Fruit fly (Drosophila melanogaster): ENCODE data around the gene Hrb98DE.

Gene Hrb98DE

DNA sequence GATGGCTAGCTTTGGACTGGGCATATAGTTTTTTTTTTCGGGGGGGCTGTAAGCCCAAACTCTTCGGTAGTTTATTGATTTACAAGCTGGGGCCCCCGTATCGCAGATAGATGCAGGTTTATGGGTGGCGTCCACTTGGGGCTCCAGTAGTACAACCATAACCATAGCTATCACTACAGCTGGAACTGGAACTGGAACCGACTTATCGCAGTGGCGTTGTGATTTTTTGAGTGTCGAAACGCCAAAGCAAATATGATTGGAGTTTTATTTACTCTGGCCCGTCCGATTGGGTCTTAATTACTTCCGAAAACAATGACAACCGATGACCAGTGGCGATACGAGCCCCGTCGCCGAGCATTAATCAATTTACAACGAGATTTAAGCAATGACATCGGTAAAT lies 9.2 kb upstream of the Hrb98DE start:
- no peak for TF ChIP-seq Myc (optimal IDR thresholded peaks at IDR 0.05)

DNA sequence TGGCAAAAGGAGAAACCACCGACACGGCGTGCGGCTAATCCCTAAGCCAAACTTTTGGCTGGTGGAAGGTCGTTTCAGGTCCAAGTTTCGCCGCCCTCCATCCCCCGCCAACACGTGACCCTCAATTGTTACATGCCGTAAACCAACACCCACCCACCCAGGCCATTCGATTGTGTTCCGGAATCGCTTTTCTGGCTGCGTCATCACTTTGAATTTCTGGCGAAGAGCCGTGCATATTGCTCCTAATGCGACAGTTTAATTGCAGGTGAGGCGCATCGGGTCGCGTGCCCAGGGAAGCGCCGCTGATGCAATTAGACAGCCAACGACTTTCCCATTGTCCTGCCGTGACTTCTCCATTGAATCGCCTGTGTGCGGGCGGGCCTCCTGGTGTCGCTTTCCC lies 4.7 kb upstream of the Hrb98DE start:
- TF ChIP-seq Myc (optimal IDR thresholded peaks at IDR 0.05) = no peak
- TF ChIP-seq ttk (optimal IDR thresholded peaks at IDR 0.05) = no peak
- no peak for TF ChIP-seq Sin3A (optimal IDR thresholded peaks at IDR 0.05)
- no peak for TF ChIP-seq insv (optimal IDR thresholded peaks at IDR 0.05)
- TF ChIP-seq h (optimal IDR thresholded peaks at IDR 0.05) = no peak
- no peak for TF ChIP-seq psq (optimal IDR thresholded peaks at IDR 0.05)

DNA sequence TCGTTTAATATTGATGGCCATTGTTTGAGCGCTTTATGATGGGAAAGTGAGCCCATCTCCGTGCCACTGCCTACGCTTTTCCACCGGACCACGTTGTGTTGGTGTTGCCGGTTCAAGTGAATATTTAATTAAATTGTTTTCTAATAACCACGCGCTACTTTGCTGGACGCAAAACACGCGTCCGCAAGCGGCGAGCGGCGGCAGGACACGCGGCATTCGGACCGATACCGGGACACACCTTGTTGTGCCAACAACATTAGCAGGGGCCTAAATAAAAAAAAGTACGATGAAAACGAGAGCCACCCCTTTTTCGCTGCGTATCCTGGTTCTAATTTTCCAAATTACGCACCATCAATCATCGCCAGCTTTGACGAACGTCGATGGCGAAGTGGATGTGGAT lies 3.8 kb upstream of the Hrb98DE start:
- TF ChIP-seq psq (optimal IDR thresholded peaks at IDR 0.05) = no peak
- TF ChIP-seq Sin3A (optimal IDR thresholded peaks at IDR 0.05) = no peak
- TF ChIP-seq insv (optimal IDR thresholded peaks at IDR 0.05) = no peak
- TF ChIP-seq Myc (optimal IDR thresholded peaks at IDR 0.05) = no peak
- no peak for TF ChIP-seq ttk (optimal IDR thresholded peaks at IDR 0.05)

DNA sequence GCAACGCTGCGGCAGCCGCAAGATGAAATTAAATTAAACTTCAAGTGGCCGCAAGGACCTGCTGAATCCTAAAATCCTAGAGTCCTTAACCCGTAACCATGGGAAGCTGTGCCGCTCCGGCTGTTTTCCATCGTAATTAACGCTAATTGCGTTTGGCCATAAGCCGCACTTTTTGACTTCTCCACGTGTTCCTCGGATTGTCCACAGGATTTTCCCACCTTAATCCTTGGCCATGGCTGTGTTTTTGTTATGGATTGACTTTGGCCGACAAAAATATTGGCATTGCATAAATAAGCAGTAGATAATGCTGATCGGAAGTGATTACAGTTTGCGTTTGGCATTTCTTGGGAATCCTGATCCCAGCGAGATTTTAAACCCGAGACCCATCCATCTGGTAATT lies 3.3 kb upstream of the Hrb98DE start:
- no peak for TF ChIP-seq ttk (optimal IDR thresholded peaks at IDR 0.05)
- no peak for TF ChIP-seq Myc (optimal IDR thresholded peaks at IDR 0.05)
- TF ChIP-seq insv (optimal IDR thresholded peaks at IDR 0.05) = no peak
- TF ChIP-seq h (optimal IDR thresholded peaks at IDR 0.05) = no peak

DNA sequence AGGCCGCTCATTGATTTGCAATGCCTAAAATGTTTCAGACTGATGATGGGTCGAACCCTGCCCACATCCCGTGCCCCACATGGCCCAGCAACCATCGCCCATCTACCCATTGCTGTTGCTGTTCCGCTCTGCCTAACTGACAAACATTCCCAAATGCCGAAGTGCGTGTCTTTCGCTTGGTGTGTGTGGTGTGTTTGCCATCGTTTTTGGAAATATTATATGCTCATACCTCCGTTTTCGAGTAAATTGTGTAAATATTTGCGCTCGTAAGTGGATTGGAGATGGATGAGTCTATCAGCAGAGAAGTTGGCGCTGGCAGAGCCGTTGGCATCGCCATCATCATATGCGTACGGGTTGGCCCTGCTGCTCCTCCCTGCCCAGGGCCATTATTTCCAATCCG lies 2.1 kb upstream of the Hrb98DE start:
- TF ChIP-seq Sin3A (optimal IDR thresholded peaks at IDR 0.05) (no peak), psq (optimal IDR thresholded peaks at IDR 0.05) (no peak), Myc (optimal IDR thresholded peaks at IDR 0.05) (no peak), insv (optimal IDR thresholded peaks at IDR 0.05) (no peak), ttk (optimal IDR thresholded peaks at IDR 0.05) (no peak), h (optimal IDR thresholded peaks at IDR 0.05) (no peak)

DNA sequence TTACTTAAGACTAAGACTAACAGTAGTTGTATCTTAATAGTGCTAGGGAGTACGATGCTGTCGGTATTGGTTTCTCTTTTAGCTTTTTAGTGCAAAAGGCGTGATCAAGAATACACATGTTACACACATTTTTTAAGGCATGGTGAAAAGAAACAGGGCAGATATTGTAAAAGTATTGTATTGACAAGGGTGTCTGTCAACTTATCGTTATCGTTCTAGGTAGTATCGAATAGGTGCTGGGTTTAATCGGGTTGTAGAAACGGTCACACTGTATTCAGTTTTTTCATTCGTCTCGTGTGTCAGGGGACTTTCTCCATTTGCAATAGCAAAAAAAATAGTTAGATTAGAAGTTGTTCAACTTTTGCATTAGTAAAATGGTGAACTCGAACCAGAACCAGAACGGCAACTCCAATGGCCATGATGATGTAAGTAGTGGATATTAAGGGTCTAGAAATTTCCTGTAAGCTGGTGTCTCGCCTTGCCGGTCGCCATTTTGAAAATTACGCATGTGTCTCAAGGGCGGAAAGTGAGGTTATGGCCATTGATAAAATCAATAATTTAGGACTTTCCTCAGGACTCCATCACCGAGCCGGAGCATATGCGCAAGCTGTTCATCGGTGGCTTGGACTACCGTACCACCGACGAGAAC lies 634 bp downstream of the Hrb98DE start:
- TF ChIP-seq Myc (optimal IDR thresholded peaks at IDR 0.05) (no peak), h (optimal IDR thresholded peaks at IDR 0.05) (no peak), psq (optimal IDR thresholded peaks at IDR 0.05) (no peak), ttk (optimal IDR thresholded peaks at IDR 0.05) (no peak), Sin3A (optimal IDR thresholded peaks at IDR 0.05) (no peak), insv (optimal IDR thresholded peaks at IDR 0.05) (no peak)

DNA sequence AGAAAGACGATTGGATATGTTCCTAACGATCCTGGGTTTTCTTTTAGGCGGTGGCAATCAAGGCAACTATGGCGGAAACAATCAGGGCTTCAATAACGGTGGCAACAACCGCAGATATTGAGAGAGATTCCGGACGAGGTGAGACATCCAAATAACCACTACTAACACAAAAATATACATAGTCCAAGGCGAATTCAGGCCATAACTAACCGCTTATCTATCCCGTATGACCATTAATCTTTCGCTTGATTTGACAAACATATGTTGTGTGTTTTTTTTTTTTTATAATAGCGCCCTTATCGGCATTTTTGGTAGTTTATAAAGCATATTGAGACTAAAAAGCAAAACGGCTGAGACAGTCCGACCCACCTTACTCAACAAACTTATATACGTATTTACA lies 3.9 kb downstream of the Hrb98DE start:
- TF ChIP-seq Sin3A (optimal IDR thresholded peaks at IDR 0.05) (no peak), h (optimal IDR thresholded peaks at IDR 0.05) (no peak), Myc (optimal IDR thresholded peaks at IDR 0.05) (no peak), insv (optimal IDR thresholded peaks at IDR 0.05) (no peak), ttk (optimal IDR thresholded peaks at IDR 0.05) (no peak), psq (optimal IDR thresholded peaks at IDR 0.05) (no peak)

DNA sequence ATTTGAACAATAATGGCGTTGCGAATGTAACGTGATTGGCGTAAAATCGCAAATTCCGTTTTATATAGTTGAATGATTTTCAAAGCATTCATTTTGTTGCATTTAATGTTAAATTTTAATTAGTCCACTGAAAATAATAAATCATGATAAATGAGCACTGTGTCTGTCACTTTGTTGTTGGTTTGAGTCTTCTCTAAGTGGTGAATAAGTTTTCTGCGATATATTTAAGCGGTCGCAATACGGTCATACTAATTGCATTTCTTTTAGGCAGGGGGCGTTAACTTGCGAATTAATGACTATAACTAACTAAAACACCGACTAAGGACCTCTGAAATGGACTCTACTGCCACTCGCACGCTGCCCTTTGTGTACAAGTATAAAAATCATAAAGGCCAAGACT lies 6.2 kb downstream of the Hrb98DE start, which contains the start of gene CG9986:
TSS of gene CG9986 (plus strand) at position 245 of the 400 bp plus-strand sequence.
- TF ChIP-seq insv (optimal IDR thresholded peaks at IDR 0.05) (no peak), h (optimal IDR thresholded peaks at IDR 0.05) (no peak), Sin3A (optimal IDR thresholded peaks at IDR 0.05) (no peak), Myc (optimal IDR thresholded peaks at IDR 0.05) (no peak), ttk (optimal IDR thresholded peaks at IDR 0.05) (no peak), psq (optimal IDR thresholded peaks at IDR 0.05) (no peak)

DNA sequence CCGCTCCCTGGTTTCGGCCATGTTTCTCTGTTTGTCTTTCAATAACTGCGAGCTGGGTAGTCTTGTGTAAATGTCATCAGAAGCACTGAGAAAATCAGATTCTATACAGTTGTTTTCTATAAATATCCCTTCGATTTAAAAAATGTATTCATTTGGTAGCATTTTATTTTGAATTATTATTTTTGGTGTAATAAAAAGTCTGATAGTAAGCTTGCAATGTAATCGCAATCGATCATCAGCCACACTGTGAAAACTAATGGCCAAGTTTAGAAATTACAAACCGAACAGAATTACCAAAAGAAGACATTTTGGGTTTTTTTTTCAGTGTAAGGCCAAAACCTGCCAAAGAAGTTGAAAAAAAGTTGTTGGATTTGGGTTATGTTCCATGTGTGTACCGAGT lies 21.2 kb downstream of the Hrb98DE start:
- no peak for TF ChIP-seq ttk (optimal IDR thresholded peaks at IDR 0.05)
- TF ChIP-seq Sin3A (optimal IDR thresholded peaks at IDR 0.05) = no peak
- no peak for TF ChIP-seq psq (optimal IDR thresholded peaks at IDR 0.05)
- no peak for TF ChIP-seq Myc (optimal IDR thresholded peaks at IDR 0.05)
- TF ChIP-seq h (optimal IDR thresholded peaks at IDR 0.05) = no peak
- TF ChIP-seq insv (optimal IDR thresholded peaks at IDR 0.05) = no peak

DNA sequence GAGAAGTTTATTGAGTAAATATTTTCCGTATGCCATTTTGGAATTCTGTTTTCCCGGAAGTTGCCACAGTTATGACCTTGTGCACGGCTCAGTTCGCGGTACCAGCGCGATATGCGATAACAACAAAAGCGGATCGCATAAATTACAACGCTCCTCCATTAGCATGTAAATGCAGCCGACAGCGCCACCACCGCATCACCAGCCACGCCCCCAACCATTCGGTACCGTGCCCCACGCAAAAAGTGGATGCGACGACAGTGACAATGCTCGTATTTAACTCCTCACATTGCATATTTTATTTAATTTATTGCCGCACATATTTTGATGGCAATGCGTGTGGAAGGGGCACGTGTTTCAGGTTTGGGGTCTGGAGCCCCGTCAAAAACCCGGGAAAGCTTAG lies 23.5 kb downstream of the Hrb98DE start:
- TF ChIP-seq Sin3A (optimal IDR thresholded peaks at IDR 0.05) = no peak
- TF ChIP-seq h (optimal IDR thresholded peaks at IDR 0.05) = no peak
- no peak for TF ChIP-seq psq (optimal IDR thresholded peaks at IDR 0.05)
- TF ChIP-seq Myc (optimal IDR thresholded peaks at IDR 0.05) = no peak
- no peak for TF ChIP-seq ttk (optimal IDR thresholded peaks at IDR 0.05)
- TF ChIP-seq insv (optimal IDR thresholded peaks at IDR 0.05) = no peak

DNA sequence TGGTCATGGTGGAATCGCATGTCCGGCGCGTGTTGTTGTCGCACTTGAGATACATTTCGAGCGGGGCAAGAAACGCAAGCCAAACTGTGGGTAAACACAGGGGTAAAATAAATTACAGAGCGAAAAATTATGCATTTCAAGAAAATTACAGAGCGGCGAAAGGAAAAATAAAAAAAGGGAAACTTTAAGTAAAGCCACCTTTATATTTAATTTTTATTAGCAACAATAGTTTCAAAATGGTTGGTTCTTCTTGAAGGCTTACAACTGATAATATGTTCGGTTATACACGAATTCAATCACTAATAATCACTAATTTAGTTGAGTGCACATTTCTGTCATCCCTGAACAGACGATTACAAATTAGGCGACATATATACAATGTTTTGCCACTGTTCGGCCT lies 23.9 kb downstream of the Hrb98DE start:
- TF ChIP-seq ttk (optimal IDR thresholded peaks at IDR 0.05) (no peak), psq (optimal IDR thresholded peaks at IDR 0.05) (no peak), Sin3A (optimal IDR thresholded peaks at IDR 0.05) (no peak), h (optimal IDR thresholded peaks at IDR 0.05) (no peak), Myc (optimal IDR thresholded peaks at IDR 0.05) (no peak), insv (optimal IDR thresholded peaks at IDR 0.05) (no peak)

DNA sequence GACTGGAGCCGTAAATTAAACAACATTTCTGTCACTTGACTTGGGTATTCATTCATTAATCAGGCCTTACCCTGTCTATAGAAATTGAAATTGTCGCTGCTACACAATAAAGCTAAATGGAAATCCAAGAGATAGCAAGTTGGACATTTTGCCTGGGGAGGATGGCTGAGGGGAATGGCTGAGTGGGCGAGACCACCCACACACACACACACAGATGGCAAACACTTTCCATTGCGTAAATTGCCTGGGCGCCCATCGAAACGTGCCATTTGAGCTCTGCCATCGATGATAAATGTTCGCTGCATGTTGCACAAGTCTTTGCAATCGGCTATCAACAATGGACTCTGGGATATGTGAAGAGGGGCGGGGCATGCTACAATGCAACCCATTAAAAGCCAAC lies 27.6 kb downstream of the Hrb98DE start:
- no peak for TF ChIP-seq psq (optimal IDR thresholded peaks at IDR 0.05)
- no peak for TF ChIP-seq h (optimal IDR thresholded peaks at IDR 0.05)
- no peak for TF ChIP-seq Myc (optimal IDR thresholded peaks at IDR 0.05)
- TF ChIP-seq Sin3A (optimal IDR thresholded peaks at IDR 0.05) = no peak
- no peak for TF ChIP-seq ttk (optimal IDR thresholded peaks at IDR 0.05)
- no peak for TF ChIP-seq insv (optimal IDR thresholded peaks at IDR 0.05)

DNA sequence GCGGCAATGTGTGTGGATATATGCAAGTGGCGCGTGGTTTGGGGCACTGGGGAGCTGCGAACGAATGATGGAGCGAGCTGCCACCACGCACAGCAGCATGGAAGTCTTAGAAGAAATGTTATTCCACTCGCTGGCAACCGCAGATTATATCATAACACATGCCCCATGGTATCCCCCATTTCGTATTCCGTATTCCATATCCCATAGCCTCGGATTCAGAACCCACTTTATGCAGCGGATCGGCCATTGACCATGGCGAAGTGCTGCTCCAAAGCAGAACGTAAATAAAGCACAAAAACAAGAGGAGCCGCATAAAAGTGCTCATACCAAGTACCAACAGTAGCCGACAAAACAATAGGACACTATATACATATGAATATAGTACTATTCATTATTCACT lies 29.1 kb downstream of the Hrb98DE start:
- TF ChIP-seq Sin3A (optimal IDR thresholded peaks at IDR 0.05) (no peak), h (optimal IDR thresholded peaks at IDR 0.05) (no peak), Myc (optimal IDR thresholded peaks at IDR 0.05) (no peak), psq (optimal IDR thresholded peaks at IDR 0.05) (no peak), ttk (optimal IDR thresholded peaks at IDR 0.05) (no peak), insv (optimal IDR thresholded peaks at IDR 0.05) (no peak)
